Worm (Caenorhabditis elegans) whole organism, late embryonic: ENCODE measurements around the gene F45E4.5.

ENCODE experiments used
- K09A11.1 ChIP-seq: sonication (generic microtip); optimal IDR thresholded peaks from 2 replicates; lab custom pipeline; 2017; ENCODE audit warnings: antibody characterized with exemption, mild to moderate bottlenecking, missing genetic modification characterization, missing compliant biosample characterization; ENCODE audit not compliant: insufficient read depth
- ama-1 ChIP-seq: fragments of 150-350 bp; optimal IDR thresholded peaks from 2 replicates; lab custom pipeline; 2014
- ceh-22 ChIP-seq: sonication (generic microtip); optimal IDR thresholded peaks from 2 replicates; lab custom pipeline; 2017; ENCODE audit warnings: missing biosample characterization, missing genetic modification characterization
- ceh-6 ChIP-seq: fragments of 200-800 bp; sonication (Bioruptor generic); optimal IDR thresholded peaks from 2 replicates; lab custom pipeline; 2018; ENCODE audit warnings: mild to moderate bottlenecking, missing genetic modification characterization, missing compliant biosample characterization
- dmd-4 ChIP-seq: sonication (generic microtip); optimal IDR thresholded peaks from 2 replicates; lab custom pipeline; 2016; ENCODE audit warnings: borderline replicate concordance, missing genetic modification characterization, missing compliant biosample characterization
- lim-6 ChIP-seq: sonication (generic microtip); optimal IDR thresholded peaks from 2 replicates; lab custom pipeline; 2016; ENCODE audit warnings: missing genetic modification characterization, missing compliant biosample characterization
- nfya-1 ChIP-seq: sonication (generic microtip); optimal IDR thresholded peaks from 2 replicates; lab custom pipeline; 2017; ENCODE audit warnings: missing genetic modification characterization, mild to moderate bottlenecking, missing compliant biosample characterization, antibody characterized with exemption, moderate library complexity
- nhr-11 ChIP-seq: fragments of 150-350 bp; optimal IDR thresholded peaks from 2 replicates; lab custom pipeline; 2014; ENCODE audit warnings: missing biosample characterization, missing genetic modification characterization
- pha-4 ChIP-seq: fragments of 150-350 bp; optimal IDR thresholded peaks from 2 replicates; lab custom pipeline; 2018; ENCODE audit warnings: missing biosample characterization, missing genetic modification reagents, missing genetic modification characterization
- pqm-1 ChIP-seq: sonication (generic microtip); optimal IDR thresholded peaks from 2 replicates; lab custom pipeline; 2016; ENCODE audit warnings: missing genetic modification characterization, missing compliant biosample characterization
- tbx-2 ChIP-seq: sonication (generic microtip); optimal IDR thresholded peaks from 2 replicates; lab custom pipeline; 2016; ENCODE audit warnings: missing genetic modification characterization, missing compliant biosample characterization
- tbx-7 ChIP-seq: sonication (generic microtip); optimal IDR thresholded peaks from 2 replicates; lab custom pipeline; 2016; ENCODE audit warnings: missing genotype, missing genetic modification characterization, missing compliant biosample characterization
- unc-55 ChIP-seq: sonication (generic microtip); optimal IDR thresholded peaks from 2 replicates; lab custom pipeline; 2017; ENCODE audit warnings: missing biosample characterization, missing genetic modification reagents, missing genetic modification characterization

DNA sequence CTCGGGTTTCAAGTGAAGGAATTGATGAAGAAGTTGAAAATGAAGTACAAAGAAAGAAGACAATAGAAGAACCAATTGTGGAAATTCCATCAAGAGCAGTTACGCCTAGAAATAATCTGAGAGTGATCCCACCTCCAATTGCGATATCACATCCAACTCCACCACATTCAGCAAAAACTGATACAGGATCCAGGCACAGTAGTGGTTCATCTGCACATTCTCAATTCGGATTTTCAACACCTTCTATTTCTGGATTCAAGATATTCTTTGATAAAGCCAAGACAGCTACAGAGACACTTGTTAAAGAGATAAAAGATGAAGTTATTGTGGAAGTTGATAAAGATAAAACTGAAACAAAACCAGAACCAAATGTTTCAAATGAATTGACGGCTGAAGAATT is 20.7 kb downstream of the F45E4.5 start:
- TF ChIP-seq ceh-22 (tag; lab: Kevin White, UChicago) (no peak), tbx-7 (no peak), dmd-4 (tag; lab: Kevin White, UChicago) (no peak), tbx-2 (tag; lab: Kevin White, UChicago) (no peak), ama-1 (lab: Kevin White, UChicago) (no peak), ceh-6 (GFP tag; lab: Kevin White, UChicago) (no peak), pqm-1 (tag; lab: Kevin White, UChicago) (no peak), nhr-11 (tag; lab: Kevin White, UChicago) (no peak), lim-6 (tag; lab: Kevin White, UChicago) (no peak), pha-4 (tag; lab: Kevin White, UChicago) (no peak), K09A11.1 (tag; lab: Kevin White, UChicago) (no peak), unc-55 (no peak), nfya-1 (tag; lab: Kevin White, UChicago) (no peak)
